Fruit fly (Drosophila melanogaster): Measurements from ENCODE around the gene CG13771.
A peak's percentile ranks its signal among the peaks of the same experiment; 100 is the strongest.

CG13771 gene

DNA sequence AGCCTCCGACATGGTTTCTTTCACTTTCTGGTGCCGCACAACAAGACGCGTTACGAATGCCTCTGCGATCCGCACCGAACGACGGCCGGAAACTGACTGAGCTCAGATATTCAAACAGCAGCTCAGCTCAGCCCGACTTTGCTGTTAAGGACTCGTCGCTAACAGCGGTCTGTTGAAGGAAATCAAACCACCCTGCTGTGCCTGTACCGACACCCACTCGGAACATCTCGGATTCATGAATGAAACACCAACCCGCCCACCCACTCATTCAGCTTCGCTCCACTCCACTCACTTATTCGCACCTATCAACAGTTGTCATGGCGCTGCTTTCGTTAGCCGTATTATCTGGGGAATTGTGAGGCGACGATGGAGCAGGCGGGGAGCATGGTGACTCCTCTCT lies 31.1 kb downstream of the CG13771 start, which contains the start of gene Oatp26F:
Oatp26F (minus strand) TSS at position 101 of the 400 bp plus-strand sequence.
- no peak for TF ChIP-seq CG32121 (GFP tag; IDR thresholded peaks at IDR 0.05)
- no peak for TF ChIP-seq CG34367 (tag; optimal IDR thresholded peaks at IDR 0.05)
- no peak for TF ChIP-seq CG12605 (GFP tag; IDR thresholded peaks at IDR 0.05)
- no peak for TF ChIP-seq rn (GFP tag; IDR thresholded peaks at IDR 0.05)
- no peak for TF ChIP-seq CG14655 (GFP tag; optimal IDR thresholded peaks at IDR 0.05)
- no peak for TF ChIP-seq CG10348 (GFP tag; IDR thresholded peaks at IDR 0.05)
- TF ChIP-seq EcR (GFP tag; optimal IDR thresholded peaks at IDR 0.05): no peak
- no peak for TF ChIP-seq CG8301 (tag; optimal IDR thresholded peaks at IDR 0.05)
- no peak for TF ChIP-seq CG9948 (tag; optimal IDR thresholded peaks at IDR 0.05)
- no peak for TF ChIP-seq gl (tag; optimal IDR thresholded peaks at IDR 0.05)
- no peak for TF ChIP-seq CG13204 (GFP tag; optimal IDR thresholded peaks at IDR 0.05)
- no peak for TF ChIP-seq CG4496 (GFP tag; IDR thresholded peaks at IDR 0.05)
- TF ChIP-seq Pif1B (GFP tag; optimal IDR thresholded peaks at IDR 0.05): no peak
- no peak for TF ChIP-seq CG8159 (tag; optimal IDR thresholded peaks at IDR 0.05)
- no peak for TF ChIP-seq D1 (tag; optimal IDR thresholded peaks at IDR 0.05)
- TF ChIP-seq CG15710 (tag; optimal IDR thresholded peaks at IDR 0.05): no peak
- TF ChIP-seq CG17806 (tag; optimal IDR thresholded peaks at IDR 0.05): no peak
- TF ChIP-seq Pif1A (GFP tag; optimal IDR thresholded peaks at IDR 0.05): no peak

DNA sequence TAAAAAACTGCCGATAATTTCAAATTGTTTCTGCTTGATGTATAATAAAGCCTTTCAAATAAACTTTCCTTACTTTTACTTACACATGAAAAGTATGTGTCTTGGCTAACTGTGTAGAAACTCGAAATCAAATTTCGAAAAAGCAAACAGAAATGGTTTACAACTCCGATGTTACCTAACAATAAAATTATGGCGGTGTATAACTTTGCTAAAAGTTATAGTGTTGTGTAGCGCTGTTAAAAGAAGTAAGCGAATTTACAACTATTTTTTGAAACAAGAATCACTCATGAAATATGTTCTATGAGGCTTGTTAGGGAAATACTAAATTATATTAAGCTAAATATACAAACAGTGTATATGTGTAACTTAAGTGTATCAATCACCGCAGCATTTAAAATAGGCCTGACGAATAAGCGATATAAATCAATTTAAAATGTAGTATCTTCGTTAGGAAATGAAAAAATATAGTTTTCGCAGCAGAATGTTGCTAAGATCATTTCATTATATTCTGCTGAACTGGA lies 40.7 kb downstream of the CG13771 start, which contains the start of gene CG34345:
CG34345 (plus strand) TSS at position 471 of the 521 bp plus-strand sequence.
- TF ChIP-seq D1 (tag; optimal IDR thresholded peaks at IDR 0.05): peak; percentile 78
- TF ChIP-seq CG34367 (tag; optimal IDR thresholded peaks at IDR 0.05): no peak

DNA sequence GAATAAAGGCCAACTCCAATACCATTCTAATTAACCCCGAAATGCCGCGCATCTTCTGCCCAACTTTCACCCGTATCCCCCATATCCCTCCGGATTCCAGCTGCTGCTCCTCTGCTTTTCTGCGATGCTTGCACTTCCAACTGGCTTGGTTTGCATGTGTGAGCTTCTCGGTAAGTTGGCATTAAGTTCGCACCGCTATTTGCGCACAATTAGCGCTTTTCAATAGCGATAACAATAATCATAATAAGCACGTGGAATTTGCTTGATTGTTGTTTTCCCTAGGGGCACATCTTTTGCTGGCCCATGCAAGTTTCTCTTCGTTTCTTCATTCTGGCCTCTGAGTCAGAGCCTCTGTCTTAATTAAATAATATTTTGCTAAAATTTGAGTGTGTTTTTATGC lies 41.4 kb downstream of the CG13771 start:
- TF ChIP-seq CG12605 (GFP tag; IDR thresholded peaks at IDR 0.05): no peak
- no peak for TF ChIP-seq CG9948 (tag; optimal IDR thresholded peaks at IDR 0.05)
- no peak for TF ChIP-seq CG8301 (tag; optimal IDR thresholded peaks at IDR 0.05)
- no peak for TF ChIP-seq CG14655 (GFP tag; optimal IDR thresholded peaks at IDR 0.05)

DNA sequence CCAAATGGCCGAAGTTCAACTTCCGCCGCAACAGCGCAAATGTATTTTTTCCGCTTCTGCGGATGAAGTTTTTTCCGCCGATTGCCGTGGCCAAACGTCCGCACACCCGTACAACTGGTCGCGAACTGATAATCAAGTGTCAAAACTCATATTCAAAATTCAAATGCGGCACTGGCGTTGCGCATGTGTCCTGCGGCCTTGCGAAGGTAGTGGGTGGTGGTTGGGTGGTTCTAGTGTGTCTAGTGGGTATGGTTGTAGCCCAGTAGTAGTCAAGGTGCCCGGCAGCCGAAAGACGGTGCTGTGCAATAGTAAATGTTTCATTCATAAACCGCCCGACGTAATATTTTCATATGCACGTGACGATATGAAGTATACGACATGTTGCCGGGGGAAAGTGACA lies 41.8 kb downstream of the CG13771 start, which contains the start of gene DIP-iota:
DIP-iota (minus strand) TSS at position 101 of the 400 bp plus-strand sequence.
- TF ChIP-seq CG32121 (GFP tag; IDR thresholded peaks at IDR 0.05): no peak
- TF ChIP-seq fd96Ca (GFP tag; IDR thresholded peaks at IDR 0.05): no peak
- no peak for TF ChIP-seq CG4496 (GFP tag; IDR thresholded peaks at IDR 0.05)
- no peak for TF ChIP-seq Ets98B (GFP tag; IDR thresholded peaks at IDR 0.05)

DNA sequence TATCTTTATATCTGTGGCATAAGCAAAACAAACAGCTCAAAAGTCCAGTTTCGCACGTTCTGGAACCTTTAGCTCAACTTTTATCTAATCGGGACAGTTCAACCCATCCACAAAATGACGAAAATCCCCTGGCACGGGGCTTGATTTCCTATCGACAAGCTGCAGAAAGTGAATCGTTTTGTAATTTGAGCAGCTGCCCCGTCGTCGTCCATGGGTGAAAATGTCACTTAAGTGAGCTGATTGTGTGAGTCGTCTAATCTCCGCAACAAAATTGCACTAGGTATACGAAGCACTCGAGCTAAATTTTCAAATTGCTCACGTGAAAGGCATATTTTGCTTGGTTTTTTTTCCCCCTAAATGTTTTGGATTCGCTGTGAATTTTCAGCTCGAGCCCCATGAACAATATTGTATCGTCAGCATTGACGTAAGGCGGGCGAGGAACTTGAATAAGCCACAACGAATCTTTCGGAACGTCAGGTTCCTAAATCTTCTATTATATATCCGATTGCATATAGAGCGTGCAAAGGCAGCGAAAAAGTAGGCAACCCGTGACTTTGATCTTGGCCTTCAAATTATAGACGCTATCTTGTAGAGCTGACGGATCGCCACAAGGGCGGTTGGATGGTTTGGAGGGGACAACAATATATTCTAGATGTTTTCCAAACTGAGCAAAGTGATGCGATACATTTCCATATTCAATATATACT lies 49.0 kb downstream of the CG13771 start:
- TF ChIP-seq Pif1A (GFP tag; optimal IDR thresholded peaks at IDR 0.05) (no peak), CG8301 (tag; optimal IDR thresholded peaks at IDR 0.05) (no peak), Pif1B (GFP tag; optimal IDR thresholded peaks at IDR 0.05) (no peak)

DNA sequence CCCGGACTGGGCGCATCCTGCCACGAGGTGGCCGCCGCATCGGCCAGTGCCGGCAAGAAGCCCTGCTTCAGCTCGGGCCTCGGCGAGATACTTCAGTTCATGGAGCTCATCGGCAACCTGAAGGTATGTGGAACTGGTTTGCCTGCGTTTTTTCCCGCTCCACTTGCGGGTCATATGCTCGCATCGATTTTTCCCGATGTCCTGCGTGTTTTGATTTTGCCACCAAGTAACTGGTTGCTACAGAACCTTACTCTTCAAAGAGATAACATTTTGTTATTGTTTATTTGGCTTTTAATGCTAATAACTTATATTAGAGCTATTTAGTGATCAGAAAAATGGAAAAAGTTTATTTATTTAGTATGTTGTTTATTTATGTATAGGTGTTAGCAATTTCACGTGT lies 50.3 kb downstream of the CG13771 start:
- TF ChIP-seq EcR (GFP tag; optimal IDR thresholded peaks at IDR 0.05): no peak
- TF ChIP-seq CG12605 (GFP tag; IDR thresholded peaks at IDR 0.05): no peak
- no peak for TF ChIP-seq CG8159 (tag; optimal IDR thresholded peaks at IDR 0.05)
- TF ChIP-seq CG34367 (tag; optimal IDR thresholded peaks at IDR 0.05): no peak
- TF ChIP-seq Ets98B (GFP tag; IDR thresholded peaks at IDR 0.05): no peak
- TF ChIP-seq CG9948 (tag; optimal IDR thresholded peaks at IDR 0.05): no peak
- TF ChIP-seq gl (tag; optimal IDR thresholded peaks at IDR 0.05): no peak
- no peak for TF ChIP-seq D1 (tag; optimal IDR thresholded peaks at IDR 0.05)
- no peak for TF ChIP-seq CG8301 (tag; optimal IDR thresholded peaks at IDR 0.05)
- TF ChIP-seq CG10348 (GFP tag; IDR thresholded peaks at IDR 0.05): no peak
- TF ChIP-seq Snoo (tag; optimal IDR thresholded peaks at IDR 0.05): no peak
- no peak for TF ChIP-seq CG4496 (GFP tag; IDR thresholded peaks at IDR 0.05)
- TF ChIP-seq Pif1A (GFP tag; optimal IDR thresholded peaks at IDR 0.05): no peak

DNA sequence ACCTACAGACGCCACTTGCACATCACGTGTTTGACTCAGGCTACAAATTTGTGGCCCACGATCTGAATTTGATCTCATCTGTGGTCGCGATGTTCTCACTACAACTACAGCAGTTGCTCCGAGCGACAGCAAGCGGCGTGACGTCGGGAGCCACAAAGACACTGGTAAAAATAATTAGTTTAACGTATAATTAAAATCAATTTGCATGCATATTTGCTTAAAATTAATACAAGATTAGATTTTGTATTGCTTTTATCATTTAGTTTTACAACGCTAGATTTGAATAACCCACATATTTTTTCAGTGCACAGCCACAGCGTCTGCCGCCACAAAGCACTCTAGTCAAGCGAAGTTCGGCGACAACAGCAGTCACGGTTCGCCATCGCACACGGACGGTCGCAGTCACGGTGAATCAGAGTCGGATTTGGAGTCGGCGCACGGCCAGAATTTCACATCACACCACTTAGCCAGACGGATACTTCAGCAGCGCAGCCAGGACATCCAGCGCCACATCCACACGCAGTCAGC lies 50.9 kb downstream of the CG13771 start:
- TF ChIP-seq CG9948 (tag; optimal IDR thresholded peaks at IDR 0.05) (peak; percentile 100), CG8159 (tag; optimal IDR thresholded peaks at IDR 0.05) (peak; percentile 100), Pif1A (GFP tag; optimal IDR thresholded peaks at IDR 0.05) (peak; percentile 100), CG4496 (GFP tag; IDR thresholded peaks at IDR 0.05) (peak; percentile 100), CG13204 (GFP tag; optimal IDR thresholded peaks at IDR 0.05) (peak; percentile 100), CG8301 (tag; optimal IDR thresholded peaks at IDR 0.05) (peak; percentile 100), EcR (GFP tag; optimal IDR thresholded peaks at IDR 0.05) (peak; percentile 87), CG34367 (tag; optimal IDR thresholded peaks at IDR 0.05) (peak; percentile 100), Pif1B (GFP tag; optimal IDR thresholded peaks at IDR 0.05) (peak; percentile 100), CG15710 (tag; optimal IDR thresholded peaks at IDR 0.05) (peak; percentile 100), fd96Ca (GFP tag; IDR thresholded peaks at IDR 0.05) (peak; percentile 100), D1 (tag; optimal IDR thresholded peaks at IDR 0.05) (peak; percentile 100), Snoo (tag; optimal IDR thresholded peaks at IDR 0.05) (peak; percentile 100), CG17806 (tag; optimal IDR thresholded peaks at IDR 0.05) (peak; percentile 100), CG12605 (GFP tag; IDR thresholded peaks at IDR 0.05) (peak; percentile 100), CG10348 (GFP tag; IDR thresholded peaks at IDR 0.05) (peak; percentile 100), rn (GFP tag; IDR thresholded peaks at IDR 0.05) (peak; percentile 100), CG32121 (GFP tag; IDR thresholded peaks at IDR 0.05) (peak; percentile 100), Ets98B (GFP tag; IDR thresholded peaks at IDR 0.05) (peak; percentile 100), gl (tag; optimal IDR thresholded peaks at IDR 0.05) (peak; percentile 100), CG14655 (GFP tag; optimal IDR thresholded peaks at IDR 0.05) (peak; percentile 100)

All from whole organism, pupa.